Fruit fly (Drosophila melanogaster): ENCODE data around the gene CG31949.

- no peak for TF ChIP-seq Abd-B (GFP tag; optimal IDR thresholded peaks at IDR 0.05)
- TF ChIP-seq fru (GFP tag; optimal IDR thresholded peaks at IDR 0.05) = no peak
- TF ChIP-seq foxo (GFP tag; optimal IDR thresholded peaks at IDR 0.05) = no peak
- no peak for TF ChIP-seq Hr78 (GFP tag; optimal IDR thresholded peaks at IDR 0.05)
- no peak for TF ChIP-seq rgr (GFP tag; optimal IDR thresholded peaks at IDR 0.05)
- no peak for TF ChIP-seq usp (GFP tag; optimal IDR thresholded peaks at IDR 0.05)
- no peak for TF ChIP-seq OdsH (GFP tag; optimal IDR thresholded peaks at IDR 0.05)
- TF ChIP-seq Rel (GFP tag; optimal IDR thresholded peaks at IDR 0.05) = no peak
- no peak for TF ChIP-seq Rel (tag; optimal IDR thresholded peaks at IDR 0.05)
These were observed 36.8 kb upstream of the CG31949 start, which contains the start of gene CG4270 for dm6 chr2L:2263142-2263541.
